Fruit fly (Drosophila melanogaster) whole organism, embryonic: ENCODE results near the gene CG32246.

Experiments
- Abd-B ChIP-seq: fragments of 200-800 bp; sonication (Bioruptor generic); optimal IDR thresholded peaks from 2 replicates; lab custom pipeline; 2018; ENCODE audit warnings: missing biosample characterization, mild to moderate bottlenecking, missing genetic modification characterization, moderate library complexity
- CG10209 ChIP-seq: fragments of 200-800 bp; sonication (Bioruptor generic); optimal IDR thresholded peaks from 3 replicates; lab custom pipeline; 2017; ENCODE audit warnings: missing biosample characterization, mild to moderate bottlenecking, missing genetic modification characterization, missing genetic modification reagents
- CG10979 ChIP-seq: fragments of 200-800 bp; sonication (Bioruptor generic); optimal IDR thresholded peaks from 2 replicates; lab custom pipeline; 2018; ENCODE audit warnings: missing biosample characterization, mild to moderate bottlenecking, missing genetic modification characterization, moderate library complexity
- CG11093 ChIP-seq: fragments of 200-800 bp; sonication (Bioruptor generic); IDR thresholded peaks from 3 replicates; pipeline ENCODE4 v1.3.6; 2022; ENCODE audit warnings: missing biosample characterization, missing genetic modification characterization
- CG13894 ChIP-seq: fragments of 200-800 bp; sonication (Bioruptor generic); optimal IDR thresholded peaks from 3 replicates; lab custom pipeline; 2018; ENCODE audit warnings: missing biosample characterization, mild to moderate bottlenecking, missing genetic modification characterization, moderate library complexity
- CG14050 ChIP-seq: fragments of 200-800 bp; sonication (Bioruptor generic); IDR thresholded peaks from 3 replicates; pipeline ENCODE4 v1.3.6; 2022; ENCODE audit warnings: missing biosample characterization, missing genetic modification characterization
- CG14667 ChIP-seq: fragments of 200-800 bp; sonication (Bioruptor generic); IDR thresholded peaks from 2 replicates; pipeline ENCODE4 v1.3.6; 2022; ENCODE audit warnings: missing biosample characterization, missing genetic modification characterization
- CG15073 ChIP-seq: fragments of 200-800 bp; sonication (Bioruptor generic); optimal IDR thresholded peaks from 2 replicates; lab custom pipeline; 2016; ENCODE audit warnings: missing biosample characterization, missing genetic modification characterization
- CG15269 ChIP-seq: fragments of 200-800 bp; sonication (Bioruptor generic); optimal IDR thresholded peaks from 2 replicates; lab custom pipeline; 2018; ENCODE audit warnings: missing biosample characterization, mild to moderate bottlenecking, missing genetic modification characterization, moderate library complexity
- CG15514 ChIP-seq: fragments of 200-800 bp; sonication (Bioruptor generic); optimal IDR thresholded peaks from 3 replicates; lab custom pipeline; 2017; ENCODE audit warnings: missing biosample characterization, missing genetic modification characterization, mild to moderate bottlenecking, moderate library complexity, missing genetic modification reagents
- CG2116 ChIP-seq: fragments of 200-800 bp; sonication (Bioruptor generic); optimal IDR thresholded peaks from 3 replicates; lab custom pipeline; 2018; ENCODE audit warnings: missing biosample characterization, mild to moderate bottlenecking, missing genetic modification characterization
- CG30020 ChIP-seq: fragments of 200-800 bp; optimal IDR thresholded peaks from 2 replicates; lab custom pipeline; 2019; ENCODE audit warnings: missing biosample characterization, mild to moderate bottlenecking, missing genetic modification characterization, moderate library complexity
- CG32532 ChIP-seq: fragments of 200-800 bp; sonication (Bioruptor generic); IDR thresholded peaks from 2 replicates; pipeline ENCODE4 v1.3.6; 2022; ENCODE audit warnings: missing biosample characterization, missing genetic modification characterization
- CG3281 ChIP-seq: fragments of 200-800 bp; sonication (Bioruptor generic); optimal IDR thresholded peaks from 3 replicates; lab custom pipeline; 2017; ENCODE audit warnings: missing biosample characterization, mild to moderate bottlenecking, missing genetic modification characterization
- CG4328 ChIP-seq: fragments of 200-800 bp; sonication (Bioruptor generic); optimal IDR thresholded peaks from 3 replicates; lab custom pipeline; 2017; ENCODE audit warnings: missing biosample characterization, missing genetic modification reagents, missing genetic modification characterization
- CG43689 ChIP-seq: fragments of 200-800 bp; sonication (Bioruptor generic); IDR thresholded peaks from 2 replicates; pipeline ENCODE4 v1.3.6; 2022; ENCODE audit warnings: missing biosample characterization, missing genetic modification characterization
- CG6175 ChIP-seq: fragments of 200-800 bp; sonication (Bioruptor generic); IDR thresholded peaks from 3 replicates; pipeline ENCODE4 v1.3.6; 2022; ENCODE audit warnings: missing biosample characterization, missing genetic modification characterization
- CoRest ChIP-seq: fragments of 200-800 bp; sonication (Bioruptor generic); optimal IDR thresholded peaks from 3 replicates; lab custom pipeline; 2018; ENCODE audit warnings: missing biosample characterization, mild to moderate bottlenecking, missing genetic modification characterization, moderate library complexity
- Dad ChIP-seq: fragments of 200-800 bp; sonication (Bioruptor generic); optimal IDR thresholded peaks from 3 replicates; lab custom pipeline; 2016; ENCODE audit warnings: missing biosample characterization, missing genetic modification characterization
- Deaf1 ChIP-seq: fragments of 200-800 bp; optimal IDR thresholded peaks from 3 replicates; lab custom pipeline; 2019; ENCODE audit warnings: missing biosample characterization, mild to moderate bottlenecking, missing genetic modification characterization, moderate library complexity
- Dfd ChIP-seq, 2 experiments: fragments of >200 bp; optimal IDR thresholded peaks; 2 replicates each; lab custom pipeline; 2017; ENCODE audit warnings: missing biosample characterization in 2 of 2, missing genetic modification characterization in 2 of 2
- E2f2 ChIP-seq: fragments of 200-800 bp; sonication (Bioruptor generic); IDR thresholded peaks from 2 replicates; pipeline ENCODE4 v1.3.6; 2022; ENCODE audit warnings: missing biosample characterization, missing genetic modification characterization
- HLHmδ ChIP-seq: fragments of 200-800 bp; sonication (Bioruptor generic); optimal IDR thresholded peaks from 2 replicates; lab custom pipeline; 2018; ENCODE audit warnings: missing biosample characterization, mild to moderate bottlenecking, missing genetic modification characterization, moderate library complexity
- HmgZ ChIP-seq: fragments of 200-800 bp; sonication (Bioruptor generic); optimal IDR thresholded peaks from 2 replicates; lab custom pipeline; 2018; ENCODE audit warnings: missing biosample characterization, mild to moderate bottlenecking, missing genetic modification characterization
- Hr39 ChIP-seq: fragments of >200 bp; optimal IDR thresholded peaks from 2 replicates; lab custom pipeline; 2017
- Mes4 ChIP-seq: fragments of 200-800 bp; sonication (Bioruptor generic); optimal IDR thresholded peaks from 2 replicates; lab custom pipeline; 2016; ENCODE audit warnings: missing biosample characterization, missing genetic modification characterization
- PHDP ChIP-seq: fragments of 200-800 bp; sonication (Bioruptor generic); optimal IDR thresholded peaks from 3 replicates; lab custom pipeline; 2018; ENCODE audit warnings: missing biosample characterization, mild to moderate bottlenecking, missing genetic modification characterization, moderate library complexity
- Rfx ChIP-seq: fragments of 200-800 bp; sonication (Bioruptor generic); IDR thresholded peaks from 2 replicates; pipeline ENCODE4 v1.3.6; 2022; ENCODE audit warnings: missing biosample characterization, missing genetic modification characterization
- Taf1 ChIP-seq: fragments of 200-800 bp; sonication (Bioruptor generic); IDR thresholded peaks from 2 replicates; pipeline ENCODE4 v1.3.6; 2022; ENCODE audit warnings: missing biosample characterization, missing genetic modification characterization
- amos ChIP-seq: fragments of 200-800 bp; sonication (Bioruptor generic); IDR thresholded peaks from 2 replicates; pipeline ENCODE4 v1.3.6; 2022; ENCODE audit warnings: missing biosample characterization, missing genetic modification characterization; ENCODE audit not compliant: partially characterized antibody
- ase ChIP-seq: fragments of 200-800 bp; sonication (Bioruptor generic); IDR thresholded peaks from 3 replicates; pipeline ENCODE4 v1.3.6; 2022; ENCODE audit warnings: missing biosample characterization, missing genetic modification characterization
- crp ChIP-seq, 2 experiments: fragments of 200-800 bp; sonication (Bioruptor generic); optimal IDR thresholded peaks; 2 replicates in 1 of 2; 3 replicates in 1 of 2; lab custom pipeline; 2017; ENCODE audit warnings: missing biosample characterization in 2 of 2, missing genetic modification characterization in 2 of 2, mild to moderate bottlenecking in 1 of 2, moderate library complexity in 1 of 2
- cwo ChIP-seq: fragments of 200-800 bp; sonication (Bioruptor generic); optimal IDR thresholded peaks from 3 replicates; lab custom pipeline; 2017; ENCODE audit warnings: missing biosample characterization, missing genetic modification characterization, mild to moderate bottlenecking, moderate library complexity, missing genetic modification reagents
- disco-r ChIP-seq: fragments of 200-800 bp; sonication (Bioruptor generic); optimal IDR thresholded peaks from 2 replicates; lab custom pipeline; 2016; ENCODE audit warnings: missing biosample characterization, missing genetic modification characterization
- gcm ChIP-seq: fragments of 200-800 bp; sonication (Bioruptor generic); optimal IDR thresholded peaks from 2 replicates; lab custom pipeline; 2019; ENCODE audit warnings: missing biosample characterization, mild to moderate bottlenecking, missing genetic modification characterization, moderate library complexity
- gsb-n ChIP-seq: fragments of 200-800 bp; sonication (Bioruptor generic); optimal IDR thresholded peaks from 3 replicates; lab custom pipeline; 2018; ENCODE audit warnings: missing biosample characterization, mild to moderate bottlenecking, missing genetic modification characterization
- inv ChIP-seq: fragments of 200-800 bp; sonication (Bioruptor generic); IDR thresholded peaks from 2 replicates; pipeline ENCODE4 v1.3.6; 2022; ENCODE audit warnings: missing biosample characterization, missing genetic modification characterization; ENCODE audit not compliant: partially characterized antibody
- kah ChIP-seq: fragments of 200-800 bp; sonication (Bioruptor generic); optimal IDR thresholded peaks from 2 replicates; lab custom pipeline; 2018; ENCODE audit warnings: missing biosample characterization, mild to moderate bottlenecking, missing genetic modification characterization
- ken ChIP-seq: fragments of 200-800 bp; sonication (Bioruptor generic); IDR thresholded peaks from 3 replicates; pipeline ENCODE4 v1.3.6; 2022; ENCODE audit warnings: missing biosample characterization, missing genetic modification characterization
- klu ChIP-seq: fragments of 200-800 bp; sonication (Bioruptor generic); IDR thresholded peaks from 2 replicates; pipeline ENCODE4 v1.3.6; 2022; ENCODE audit warnings: missing biosample characterization, missing genetic modification characterization
- lbe ChIP-seq: fragments of 200-800 bp; sonication (Bioruptor generic); optimal IDR thresholded peaks from 2 replicates; lab custom pipeline; 2016; ENCODE audit warnings: missing biosample characterization, mild to moderate bottlenecking, missing genetic modification characterization
- lola ChIP-seq, 3 experiments: fragments of >200 bp in 2 of 3; fragments of 200-800 bp in 1 of 3; sonication (Bioruptor generic) in 1 of 3; optimal IDR thresholded peaks; 2 replicates each; lab custom pipeline; 2017 to 2019; ENCODE audit warnings: missing biosample characterization in 3 of 3, missing genetic modification characterization in 3 of 3, mild to moderate bottlenecking in 1 of 3, moderate library complexity in 1 of 3
- lov ChIP-seq, 2 experiments: fragments of 200-800 bp in 1 of 2; fragments of >200 bp in 1 of 2; sonication (Bioruptor generic) in 1 of 2; IDR thresholded peaks in 1 of 2; optimal IDR thresholded peaks in 1 of 2; 2 replicates in 1 of 2; 3 replicates in 1 of 2; pipeline versions ENCODE4 v1.3.6 to Lab custom; 2017 to 2022; ENCODE audit warnings: missing biosample characterization in 1 of 2, missing genetic modification characterization in 1 of 2
- nau ChIP-seq: fragments of 200-800 bp; sonication (Bioruptor generic); optimal IDR thresholded peaks from 3 replicates; lab custom pipeline; 2017; ENCODE audit warnings: missing biosample characterization, mild to moderate bottlenecking, missing genetic modification characterization, missing genetic modification reagents
- odd ChIP-seq: fragments of 200-800 bp; sonication (Bioruptor generic); optimal IDR thresholded peaks from 2 replicates; lab custom pipeline; 2017; ENCODE audit warnings: missing biosample characterization, mild to moderate bottlenecking, missing genetic modification characterization
- pho ChIP-seq: fragments of 200-800 bp; sonication (Bioruptor generic); optimal IDR thresholded peaks from 2 replicates; lab custom pipeline; 2016; ENCODE audit warnings: missing biosample characterization, missing genetic modification characterization
- scrt ChIP-seq: fragments of 200-800 bp; sonication (Bioruptor generic); optimal IDR thresholded peaks from 2 replicates; lab custom pipeline; 2018; ENCODE audit warnings: missing biosample characterization, mild to moderate bottlenecking, missing genetic modification characterization, moderate library complexity
- sens-2 ChIP-seq: fragments of 200-800 bp; sonication (Bioruptor generic); IDR thresholded peaks from 2 replicates; pipeline ENCODE4 v1.3.6; 2022; ENCODE audit warnings: missing biosample characterization, missing genetic modification characterization
- sim ChIP-seq: fragments of 200-800 bp; sonication (Bioruptor generic); IDR thresholded peaks from 2 replicates; pipeline ENCODE4 v1.3.6; 2022; ENCODE audit warnings: missing biosample characterization, missing genetic modification characterization
- zfh1 ChIP-seq: fragments of 200-800 bp; sonication (Bioruptor generic); IDR thresholded peaks from 3 replicates; pipeline ENCODE4 v1.3.6; 2022; ENCODE audit warnings: missing biosample characterization, missing genetic modification characterization

CG32246 gene

DNA sequence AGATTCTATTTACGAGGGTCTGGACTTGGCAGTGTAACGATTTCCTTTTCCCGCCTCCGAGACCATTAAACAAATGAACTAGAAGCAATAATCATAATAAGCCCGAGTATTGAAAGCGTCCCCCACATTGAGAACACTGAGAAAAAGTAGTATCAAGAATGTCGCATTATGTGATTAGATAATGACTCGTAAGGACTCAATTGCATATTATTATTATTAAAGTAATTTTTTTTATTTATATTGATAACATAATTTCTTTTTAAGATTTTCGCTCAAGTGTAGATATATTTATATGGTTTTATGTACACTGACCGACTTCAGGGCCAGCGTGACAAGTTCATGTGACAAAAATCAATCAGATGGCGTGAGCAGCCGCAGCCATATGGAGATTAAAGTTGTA is 17.6 kb upstream of the CG32246 start (continued):
- TF ChIP-seq gsb-n (tag; lab: Kevin White, UChicago) (peak; percentile 49), amos (GFP tag; lab: Robert Waterston, UW) (no peak), sim (GFP tag; lab: Robert Waterston, UW) (no peak), crp (GFP tag; optimal IDR thresholded peaks at IDR 0.05; lab: Kevin White, UChicago) (no peak), lov (optimal IDR thresholded peaks at IDR 0.05; lab: Kevin White, UChicago) (no peak), lov (GFP tag; IDR thresholded peaks at IDR 0.05; lab: Robert Waterston, UW) (no peak), CG13894 (tag; lab: Kevin White, UChicago) (peak; percentile 40), HLHmδ (GFP tag; lab: Kevin White, UChicago) (no peak), CG14667 (no peak), CoRest (tag; lab: Kevin White, UChicago) (peak; percentile 53), lbe (GFP tag; lab: Kevin White, UChicago) (no peak), ase (GFP tag; lab: Robert Waterston, UW) (no peak), kah (GFP tag; lab: Kevin White, UChicago) (no peak), E2f2 (GFP tag; lab: Robert Waterston, UW) (no peak), CG2116 (no peak), CG43689 (GFP tag; lab: Robert Waterston, UW) (peak; percentile 46; the same call in 1 of the 2 replicates), CG14050 (no peak; the same call in 2 of the 3 replicates), lola (GFP tag; optimal IDR thresholded peaks at IDR 0.05; lab: Kevin White, UChicago) (peak in 1 of 3 experiments; percentile 13), Dad (no peak), Taf1 (GFP tag; lab: Robert Waterston, UW) (no peak), sens-2 (GFP tag; lab: Robert Waterston, UW) (no peak), odd (GFP tag; lab: Kevin White, UChicago) (no peak), klu (GFP tag; lab: Robert Waterston, UW) (no peak), Hr39 (lab: Kevin White, UChicago) (no peak), CG4328 (no peak), zfh1 (GFP tag; lab: Robert Waterston, UW) (0 out of 3 replicates have a peak, but pooled peaks have one; percentile 36), CG11093 (no peak), CG30020 (tag; lab: Kevin White, UChicago) (no peak), Rfx (GFP tag; lab: Robert Waterston, UW) (peak; percentile 72), CG15514 (GFP tag; lab: Kevin White, UChicago) (peak; percentile 32), CG6175 (GFP tag; lab: Robert Waterston, UW) (no peak), CG15269 (peak; percentile 64), CG15073 (GFP tag; lab: Kevin White, UChicago) (no peak), PHDP (tag; lab: Kevin White, UChicago) (peak; percentile 68), gcm (GFP tag; lab: Kevin White, UChicago) (peak; percentile 20), disco-r (GFP tag; lab: Kevin White, UChicago) (no peak), scrt (peak; percentile 5), CG10209 (GFP tag; lab: Kevin White, UChicago) (peak; percentile 13), nau (GFP tag; lab: Kevin White, UChicago) (no peak), Dfd (GFP tag; optimal IDR thresholded peaks at IDR 0.05; lab: Kevin White, UChicago) (no peak), CG10979 (peak; percentile 54), CG3281 (GFP tag; lab: Kevin White, UChicago) (peak; percentile 12), Abd-B (GFP tag; lab: Kevin White, UChicago) (peak; percentile 35), cwo (GFP tag; lab: Kevin White, UChicago) (peak; percentile 31), pho (no peak), HmgZ (no peak), Mes4 (no peak), ken (GFP tag; lab: Robert Waterston, UW) (no peak), CG32532 (GFP tag; lab: Robert Waterston, UW) (peak; percentile 68), Deaf1 (tag; lab: Kevin White, UChicago) (no peak), inv (no peak)
